Worm (Caenorhabditis elegans): ENCODE data around the gene swan-2.

swan-2 gene

DNA sequence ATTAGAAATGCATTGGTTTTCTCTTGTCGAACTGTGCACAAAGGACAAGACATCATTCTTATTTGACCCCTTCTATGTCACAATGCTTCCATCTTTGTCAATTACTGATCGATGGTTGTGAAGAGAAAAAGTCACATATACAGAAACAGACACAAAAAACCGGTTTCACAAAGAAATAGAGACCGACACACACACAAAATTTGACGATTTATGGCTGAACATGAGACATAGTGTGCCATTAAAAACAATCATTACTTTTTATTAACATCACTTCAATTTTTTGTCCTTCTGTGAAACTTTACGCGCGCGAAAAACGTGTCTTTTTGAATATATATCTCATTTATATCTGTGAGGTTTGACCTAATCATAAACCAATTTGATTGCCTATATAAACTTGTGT is 13.5 kb downstream of the swan-2 start:
- TF ChIP-seq mec-3 (tag; optimal IDR thresholded peaks at IDR 0.05; ENCODE audit: borderline replicate concordance) (no peak), tbx-2 (tag; optimal IDR thresholded peaks at IDR 0.05) (no peak), ama-1 (optimal IDR thresholded peaks at IDR 0.05) (no peak), ceh-34 (tag; optimal IDR thresholded peaks at IDR 0.05) (no peak), lin-11 (tag; optimal IDR thresholded peaks at IDR 0.05) (no peak), hlh-15 (tag; optimal IDR thresholded peaks at IDR 0.05) (no peak), madf-2 (tag; optimal IDR thresholded peaks at IDR 0.05) (no peak), hlh-30 (tag; optimal IDR thresholded peaks at IDR 0.05; ENCODE audit: insufficient read depth) (no peak), eyg-1 (tag; optimal IDR thresholded peaks at IDR 0.05) (no peak), ceh-24 (tag; optimal IDR thresholded peaks at IDR 0.05) (no peak), sox-4 (tag; optimal IDR thresholded peaks at IDR 0.05) (no peak), elt-2 (tag; optimal IDR thresholded peaks at IDR 0.05) (no peak), unc-86 (tag; optimal IDR thresholded peaks at IDR 0.05) (no peak)

DNA sequence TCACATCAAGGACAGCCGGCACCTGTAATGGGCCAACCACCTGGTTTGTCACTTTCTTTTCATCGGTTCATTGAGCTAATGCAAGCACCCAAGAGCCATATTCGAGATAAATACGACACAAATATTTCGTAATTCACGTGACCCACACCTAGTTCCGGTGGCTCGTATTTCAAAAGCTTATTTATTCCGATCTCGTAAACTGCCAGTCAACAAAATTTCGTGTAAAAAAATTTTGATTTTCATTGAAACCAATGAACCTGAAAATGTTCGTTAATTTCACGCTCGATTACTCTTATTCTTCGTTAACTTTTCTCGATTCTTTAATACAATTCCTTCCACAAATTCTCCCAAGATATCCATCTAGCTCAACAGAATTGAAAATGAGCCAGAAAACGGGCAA is 14.0 kb downstream of the swan-2 start:
- TF ChIP-seq ceh-14 (tag; optimal IDR thresholded peaks at IDR 0.05) (no peak), ztf-16 (tag; optimal IDR thresholded peaks at IDR 0.05) (no peak), C38D4.7 (GFP tag; optimal IDR thresholded peaks at IDR 0.05) (no peak), F13H6.1 (tag; optimal IDR thresholded peaks at IDR 0.05) (no peak), fkh-10 (GFP tag; optimal IDR thresholded peaks at IDR 0.05) (no peak), pax-1 (tag; optimal IDR thresholded peaks at IDR 0.05) (no peak), C08G9.2 (tag; optimal IDR thresholded peaks at IDR 0.05) (no peak), hlh-30 (tag; optimal IDR thresholded peaks at IDR 0.05; ENCODE audit: insufficient read depth) (no peak), hlh-13 (GFP tag; optimal IDR thresholded peaks at IDR 0.05) (no peak), unc-42 (tag; optimal IDR thresholded peaks at IDR 0.05) (no peak), tbx-2 (tag; optimal IDR thresholded peaks at IDR 0.05) (no peak), fax-1 (tag; optimal IDR thresholded peaks at IDR 0.05) (no peak), odd-2 (tag; optimal IDR thresholded peaks at IDR 0.05) (no peak), ceh-30 (tag; optimal IDR thresholded peaks at IDR 0.05) (no peak), lim-6 (tag; optimal IDR thresholded peaks at IDR 0.05) (no peak)

DNA sequence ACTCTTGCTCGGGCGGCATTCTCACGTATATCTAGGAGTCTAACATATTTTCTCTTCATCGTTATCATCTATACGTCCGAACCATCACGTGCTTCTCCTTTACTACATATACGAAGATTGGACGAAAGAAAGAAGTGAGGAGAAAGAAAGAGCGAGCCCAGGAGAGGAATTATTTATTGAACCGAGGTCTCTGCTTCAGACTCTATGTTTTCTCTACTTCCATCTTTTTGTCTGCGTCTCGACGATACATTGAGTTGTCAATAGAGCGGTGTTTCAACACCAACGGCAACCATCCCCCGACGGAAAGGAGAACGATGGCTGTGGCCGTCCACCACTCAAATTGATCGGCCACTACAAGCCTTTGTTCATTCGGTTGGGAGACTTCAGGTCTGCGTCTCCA is 14.7 kb downstream of the swan-2 start:
- no peak for TF ChIP-seq pha-4 (tag; optimal IDR thresholded peaks at IDR 0.05)
- no peak for TF ChIP-seq nhr-11 (tag; optimal IDR thresholded peaks at IDR 0.05)
- peak; percentile 73 for TF ChIP-seq ets-4 (tag; optimal IDR thresholded peaks at IDR 0.05)
- no peak for TF ChIP-seq ama-1 (optimal IDR thresholded peaks at IDR 0.05)
- no peak for TF ChIP-seq ceh-22 (tag; optimal IDR thresholded peaks at IDR 0.05)
- TF ChIP-seq ceh-18 (tag; optimal IDR thresholded peaks at IDR 0.05): peak; percentile 85
- TF ChIP-seq ttx-3 (tag; optimal IDR thresholded peaks at IDR 0.05): no peak
- TF ChIP-seq tbx-2 (tag; optimal IDR thresholded peaks at IDR 0.05): peak; percentile 79
- TF ChIP-seq hlh-15 (tag; optimal IDR thresholded peaks at IDR 0.05): no peak
- no peak for TF ChIP-seq che-1 (tag; optimal IDR thresholded peaks at IDR 0.05)
- peak; percentile 47 for TF ChIP-seq lim-6 (tag; optimal IDR thresholded peaks at IDR 0.05)
- TF ChIP-seq npax-4 (tag; optimal IDR thresholded peaks at IDR 0.05): no peak
- peak; percentile 26 for TF ChIP-seq hlh-6 (tag; optimal IDR thresholded peaks at IDR 0.05)
- no peak for TF ChIP-seq madf-2 (tag; optimal IDR thresholded peaks at IDR 0.05)
- peak; percentile 27 for TF ChIP-seq ceh-6 (GFP tag; optimal IDR thresholded peaks at IDR 0.05)
- peak; percentile 94 for TF ChIP-seq nfya-1 (tag; optimal IDR thresholded peaks at IDR 0.05)
- TF ChIP-seq sdc-2 (tag; optimal IDR thresholded peaks at IDR 0.05): no peak
- TF ChIP-seq nhr-232 (tag; optimal IDR thresholded peaks at IDR 0.05): no peak
- TF ChIP-seq ceh-14 (tag; optimal IDR thresholded peaks at IDR 0.05): peak; percentile 90
- no peak for TF ChIP-seq eyg-1 (tag; optimal IDR thresholded peaks at IDR 0.05)
- TF ChIP-seq ztf-16 (tag; optimal IDR thresholded peaks at IDR 0.05): peak; percentile 13
- TF ChIP-seq ahr-1 (tag; optimal IDR thresholded peaks at IDR 0.05): no peak
- TF ChIP-seq fkh-6 (tag; optimal IDR thresholded peaks at IDR 0.05): no peak
- peak; percentile 38 for TF ChIP-seq pha-2 (tag; optimal IDR thresholded peaks at IDR 0.05)
- TF ChIP-seq hlh-13 (GFP tag; optimal IDR thresholded peaks at IDR 0.05): no peak
- TF ChIP-seq ceh-30 (tag; optimal IDR thresholded peaks at IDR 0.05): peak; percentile 90
- no peak for TF ChIP-seq pqm-1 (tag; optimal IDR thresholded peaks at IDR 0.05)
- peak; percentile 81 for TF ChIP-seq dve-1 (tag; optimal IDR thresholded peaks at IDR 0.05)
- TF ChIP-seq sox-4 (tag; optimal IDR thresholded peaks at IDR 0.05): no peak
- TF ChIP-seq syd-9 (tag; optimal IDR thresholded peaks at IDR 0.05): peak; percentile 38
- no peak for TF ChIP-seq C38D4.7 (GFP tag; optimal IDR thresholded peaks at IDR 0.05)
- TF ChIP-seq unc-86 (tag; optimal IDR thresholded peaks at IDR 0.05): peak; percentile 54
- TF ChIP-seq F13H6.1 (tag; optimal IDR thresholded peaks at IDR 0.05): peak; percentile 58
- TF ChIP-seq fkh-10 (GFP tag; optimal IDR thresholded peaks at IDR 0.05): no peak
- no peak for TF ChIP-seq elt-4 (tag; optimal IDR thresholded peaks at IDR 0.05)
- peak; percentile 41 for TF ChIP-seq ref-2 (tag; optimal IDR thresholded peaks at IDR 0.05)
- no peak for TF ChIP-seq ceh-24 (tag; optimal IDR thresholded peaks at IDR 0.05)
- peak; percentile 57 for TF ChIP-seq pax-1 (tag; optimal IDR thresholded peaks at IDR 0.05)
- peak; percentile 34 for TF ChIP-seq elt-2 (tag; optimal IDR thresholded peaks at IDR 0.05)
- TF ChIP-seq unc-55 (GFP tag; optimal IDR thresholded peaks at IDR 0.05): peak; percentile 86
